Fruit fly (Drosophila melanogaster): ENCODE data around the gene Phlpp.

Phlpp gene

dm6 chr2L:19045111-19045560 is 13.8 kb upstream of the Phlpp start, which contains the start of the genes Ttc19 and Acn (continued):
- TF ChIP-seq HLHmδ (GFP tag; optimal IDR thresholded peaks at IDR 0.05): no peak

dm6 chr2L:19048912-19049311 is 10.0 kb upstream of the Phlpp start, which contains the start of gene CG10470:
Gene CG10470 (plus strand): TSS chr2L:19049076.
- TF ChIP-seq CG16813 (GFP tag; IDR thresholded peaks at IDR 0.05; ENCODE audit: partially characterized antibody) (peak; percentile 76), CG8388 (GFP tag; optimal IDR thresholded peaks at IDR 0.05) (peak; percentile 28), Sox102F (GFP tag; optimal IDR thresholded peaks at IDR 0.05) (peak; percentile 18), zen (tag; optimal IDR thresholded peaks at IDR 0.05) (peak; percentile 51), sens (GFP tag) (peak; percentile 87), CG10979 (tag; optimal IDR thresholded peaks at IDR 0.05) (peak; percentile 22), CG10959 (GFP tag; IDR thresholded peaks at IDR 0.05) (no peak), lilli (GFP tag; optimal IDR thresholded peaks at IDR 0.05) (peak; percentile 21), onecut (GFP tag; IDR thresholded peaks at IDR 0.05) (peak; percentile 20; the same call in 1 of the 2 replicates), CG6791 (GFP tag; IDR thresholded peaks at IDR 0.05; ENCODE audit: partially characterized antibody) (peak; percentile 89), CG8765 (GFP tag; IDR thresholded peaks at IDR 0.05) (no peak), CG7963 (GFP tag; IDR thresholded peaks at IDR 0.05; ENCODE audit: partially characterized antibody) (peak; percentile 75), zf30C (GFP tag; optimal IDR thresholded peaks at IDR 0.05) (peak; percentile 20), Bgb (GFP tag; IDR thresholded peaks at IDR 0.05; ENCODE audit: partially characterized antibody) (peak; percentile 79), CG11504 (tag; optimal IDR thresholded peaks at IDR 0.05) (peak; percentile 55), CG2116 (GFP tag; optimal IDR thresholded peaks at IDR 0.05) (peak; percentile 68), amos (GFP tag; IDR thresholded peaks at IDR 0.05; ENCODE audit: partially characterized antibody) (peak; percentile 84), CG18262 (tag; optimal IDR thresholded peaks at IDR 0.05) (peak; percentile 49), Sry-δ (GFP tag; optimal IDR thresholded peaks at IDR 0.05) (peak; percentile 71), CG17361 (GFP tag; IDR thresholded peaks at IDR 0.05) (peak; percentile 41; the same call in 2 of the 3 replicates), CG12659 (GFP tag; optimal IDR thresholded peaks at IDR 0.05) (peak; percentile 24), pzg (GFP tag; optimal IDR thresholded peaks at IDR 0.05) (peak; percentile 46), CG32532 (GFP tag; IDR thresholded peaks at IDR 0.05) (peak; percentile 41; the same call in 1 of the 2 replicates), gcm (GFP tag; optimal IDR thresholded peaks at IDR 0.05) (peak; percentile 9), CG1602 (GFP tag; optimal IDR thresholded peaks at IDR 0.05) (no peak), CG4820 (GFP tag; optimal IDR thresholded peaks at IDR 0.05) (no peak), CG12104 (GFP tag; optimal IDR thresholded peaks at IDR 0.05) (no peak), CG10543 (GFP tag; optimal IDR thresholded peaks at IDR 0.05) (no peak), CG34224 (GFP tag; IDR thresholded peaks at IDR 0.05; ENCODE audit: partially characterized antibody) (peak; percentile 84), Med (GFP tag) (peak; percentile 60), hb (GFP tag; IDR thresholded peaks at IDR 0.05; ENCODE audit: partially characterized antibody) (peak; percentile 75), mld (GFP tag; IDR thresholded peaks at IDR 0.05; ENCODE audit: partially characterized antibody) (peak; percentile 11; the same call in 1 of the 3 replicates), nmo (GFP tag; optimal IDR thresholded peaks at IDR 0.05) (peak; percentile 23), YL-1 (GFP tag; optimal IDR thresholded peaks at IDR 0.05) (peak; percentile 29), bsh (GFP tag; optimal IDR thresholded peaks at IDR 0.05) (peak in 1 of 2 experiments; percentile 38), CG2712 (tag; optimal IDR thresholded peaks at IDR 0.05) (peak; percentile 50), BEAF-32 (GFP tag; optimal IDR thresholded peaks at IDR 0.05) (peak; percentile 78), unpg (GFP tag; optimal IDR thresholded peaks at IDR 0.05) (peak; percentile 28), CG42726 (GFP tag; IDR thresholded peaks at IDR 0.05; ENCODE audit: partially characterized antibody) (peak; percentile 36; the same call in 1 of the 2 replicates), CG1792 (GFP tag; optimal IDR thresholded peaks at IDR 0.05) (no peak), CG9437 (GFP tag; optimal IDR thresholded peaks at IDR 0.05) (peak; percentile 77), CG7987 (GFP tag; optimal IDR thresholded peaks at IDR 0.05) (no peak), CG8924 (tag; optimal IDR thresholded peaks at IDR 0.05) (peak; percentile 11), gem (tag; optimal IDR thresholded peaks at IDR 0.05) (peak; percentile 65), CG12391 (tag; optimal IDR thresholded peaks at IDR 0.05) (peak; percentile 49)

Measured in whole organism, embryonic.